Worm (Caenorhabditis elegans) whole organism, dauer: ENCODE data around the gene cth-2.

ENCODE experiments used
- unc-62 ChIP-seq: sonication (generic microtip); optimal IDR thresholded peaks from 2 replicates; lab custom pipeline; 2017; ENCODE audit warnings: missing biosample characterization, missing genetic modification reagents, missing genetic modification characterization

cth-2 gene

DNA sequence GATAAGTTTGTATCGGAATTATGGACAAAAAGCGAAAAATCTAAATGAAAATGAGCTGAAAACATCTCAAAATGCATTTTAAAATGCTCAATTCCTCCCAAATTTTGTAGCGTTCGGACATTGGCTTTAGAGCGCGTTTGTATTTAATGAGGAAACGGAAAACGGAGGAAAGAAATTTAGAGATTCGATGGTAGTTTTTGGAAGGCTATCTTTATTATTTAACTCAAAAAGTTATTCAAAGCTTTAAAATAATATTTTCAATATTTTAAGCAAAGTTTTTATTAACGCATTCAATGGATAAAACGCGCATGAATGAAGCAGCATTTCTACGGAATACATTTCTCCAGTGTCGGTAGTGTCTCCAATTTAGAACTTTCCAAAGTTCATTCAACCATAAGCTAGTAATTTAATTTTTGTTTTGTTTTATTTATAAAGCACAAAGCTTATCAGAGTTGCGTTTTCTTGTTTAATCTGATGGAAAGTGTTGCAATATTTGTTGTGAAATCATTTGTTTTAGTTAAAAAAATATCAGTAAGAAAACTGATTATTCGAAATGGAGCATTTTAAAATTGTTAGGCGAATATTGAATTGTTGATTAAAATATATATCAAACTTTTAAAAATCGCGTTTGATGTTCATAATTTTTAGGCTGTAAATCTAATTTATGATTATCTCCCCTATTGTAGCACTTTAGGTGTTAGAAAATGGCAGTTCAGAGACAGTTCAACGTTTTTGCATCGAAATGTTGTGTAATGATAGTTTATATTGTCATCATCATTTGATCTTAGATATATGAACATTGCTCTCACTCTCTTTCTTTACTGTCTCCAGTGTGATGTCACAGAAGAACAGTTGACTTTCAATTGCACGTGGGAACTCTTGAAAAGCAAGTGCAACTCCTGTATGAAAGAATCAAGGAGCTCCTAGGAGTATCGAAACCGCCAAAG is 15.1 kb upstream of the cth-2 start:
- TF ChIP-seq unc-62 (GFP tag; lab: Kevin White, UChicago), result no peak

DNA sequence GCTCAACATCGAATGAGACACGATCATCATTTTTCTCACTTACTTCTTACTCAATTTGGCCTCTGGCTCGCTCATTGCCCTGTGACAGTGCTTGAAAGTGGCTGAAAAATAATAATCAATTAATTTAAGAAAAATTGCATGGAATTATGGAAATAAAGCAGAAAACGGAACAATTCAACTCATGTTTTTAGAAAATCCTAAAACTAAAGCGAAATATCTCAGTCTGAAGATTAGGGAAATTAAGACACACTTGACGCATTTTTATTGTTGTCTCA is 14.5 kb upstream of the cth-2 start, which contains the start of gene kars-1:
kars-1 (minus strand) TSS at position 101 of the 275 bp plus-strand sequence.
- TF ChIP-seq unc-62 (GFP tag; lab: Kevin White, UChicago), result no peak

DNA sequence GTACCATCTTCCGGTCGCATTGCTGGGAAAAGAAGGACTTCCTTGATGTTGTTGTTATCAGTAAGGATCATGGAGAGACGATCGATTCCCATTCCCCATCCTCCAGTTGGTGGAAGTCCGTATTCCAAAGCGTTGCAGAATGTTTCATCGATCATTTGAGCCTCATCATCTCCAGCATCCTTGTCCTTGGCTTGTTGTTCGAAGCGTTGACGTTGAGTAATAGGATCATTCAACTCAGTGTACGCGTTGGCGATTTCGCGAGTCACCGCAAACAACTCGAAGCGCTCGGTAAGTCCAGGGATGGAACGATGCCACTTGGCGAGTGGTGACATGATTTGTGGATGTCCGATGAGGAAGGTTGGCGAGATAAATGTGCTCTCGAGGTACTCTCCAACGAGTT is 12.7 kb upstream of the cth-2 start:
- no peak for TF ChIP-seq unc-62 (GFP tag; lab: Kevin White, UChicago)

DNA sequence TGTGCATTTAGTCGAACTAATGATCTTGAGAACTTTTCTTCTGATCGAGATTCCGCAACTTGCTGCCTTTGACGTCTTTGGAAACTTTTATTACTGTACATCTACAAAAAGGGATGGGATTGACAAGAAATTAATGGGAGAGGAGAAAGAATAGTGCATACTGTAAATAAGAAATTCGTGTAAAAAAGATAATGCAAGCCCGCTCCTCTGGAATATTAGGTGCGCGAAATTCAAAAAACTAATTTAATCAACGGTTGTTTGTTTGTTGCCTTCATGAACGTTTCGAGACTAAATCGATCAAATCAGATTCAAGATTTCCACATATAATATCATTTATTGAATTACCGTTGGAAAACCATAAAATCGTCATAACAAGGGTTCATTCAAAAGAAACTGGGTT is 12.1 kb upstream of the cth-2 start, which contains the start of gene him-14:
him-14 (minus strand) TSS at position 101 of the 400 bp plus-strand sequence.
- no peak for TF ChIP-seq unc-62 (GFP tag; lab: Kevin White, UChicago)

DNA sequence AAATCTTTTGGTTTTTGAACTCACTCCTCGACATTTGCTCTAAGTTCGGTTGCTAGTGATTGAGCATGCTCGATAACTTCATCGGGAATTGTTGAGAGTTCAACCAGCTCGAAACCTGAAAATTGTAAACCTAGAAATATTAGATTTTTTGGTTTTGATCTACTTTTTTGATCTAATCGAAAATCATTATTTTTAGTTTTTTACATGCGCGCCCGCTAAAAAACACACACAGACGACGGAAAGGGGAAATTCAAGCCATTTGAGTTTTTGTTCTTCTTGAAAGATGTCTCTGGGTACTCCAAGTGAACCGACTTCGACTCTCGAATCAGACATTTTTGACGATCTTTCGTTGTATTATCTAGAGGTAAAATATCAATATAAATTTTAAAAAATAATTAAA is 7.6 kb upstream of the cth-2 start, which contains the start of gene nos-2:
nos-2 (plus strand) TSS at position 228 of the 400 bp plus-strand sequence.
- no peak for TF ChIP-seq unc-62 (GFP tag; lab: Kevin White, UChicago)

DNA sequence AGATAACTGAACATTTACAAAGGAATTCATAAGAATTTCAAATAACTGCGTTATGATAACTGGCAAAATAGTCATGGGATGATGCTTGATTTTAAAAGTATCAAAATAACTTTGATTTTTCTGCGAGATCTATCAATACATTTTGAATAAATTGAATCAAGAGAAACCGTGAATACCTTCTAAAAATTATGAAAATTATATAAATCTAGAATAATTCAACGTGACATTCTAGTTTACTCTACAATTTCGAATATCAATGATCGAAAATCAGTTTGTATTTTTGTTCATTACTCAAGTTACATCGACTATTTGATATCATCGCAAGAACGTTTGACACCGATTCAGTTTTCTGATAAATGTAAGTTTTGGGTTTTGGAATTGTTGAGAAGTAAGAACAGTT is 4.0 kb upstream of the cth-2 start, which contains the start of gene acs-6:
acs-6 (plus strand) TSS at position 301 of the 400 bp plus-strand sequence.
- no peak for TF ChIP-seq unc-62 (GFP tag; lab: Kevin White, UChicago)

DNA sequence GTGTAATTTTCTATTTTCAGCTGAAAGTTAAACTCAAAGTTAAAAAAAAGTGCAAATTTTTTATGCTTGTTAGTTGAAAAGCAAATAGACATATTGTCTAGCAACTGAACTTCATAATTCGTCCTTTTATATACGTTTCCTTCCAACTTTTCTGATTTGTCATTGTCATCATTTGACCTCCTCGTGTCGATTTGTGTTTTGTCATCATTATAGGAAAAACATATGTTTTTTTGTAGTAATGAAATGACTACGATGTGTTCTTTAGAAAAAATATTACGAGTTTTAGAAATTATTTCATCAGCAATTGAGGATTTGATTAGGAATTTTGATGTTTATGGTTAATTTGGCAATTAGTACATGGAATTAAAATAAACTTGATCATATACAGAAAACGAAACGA is 3.0 kb upstream of the cth-2 start:
- TF ChIP-seq unc-62 (GFP tag; lab: Kevin White, UChicago), result no peak

DNA sequence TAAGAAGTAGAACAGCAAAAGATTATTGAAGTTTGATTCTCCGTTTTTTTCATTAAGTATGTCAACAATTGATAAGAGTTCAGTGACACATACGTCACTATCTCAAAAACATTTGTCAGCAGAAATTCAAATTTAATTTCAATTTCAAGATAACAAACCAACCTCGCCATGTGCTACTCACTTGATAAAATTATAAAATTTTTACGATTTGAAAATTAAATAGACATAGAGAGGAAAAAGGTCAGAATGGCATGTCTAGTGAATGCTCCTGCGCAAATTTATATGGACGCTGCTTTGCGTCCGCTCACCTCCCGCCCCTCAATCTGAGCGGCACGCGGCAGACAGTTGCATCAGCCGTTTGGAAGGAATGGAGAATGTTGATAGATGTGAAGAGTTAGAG is 2.4 kb upstream of the cth-2 start:
- TF ChIP-seq unc-62 (GFP tag; lab: Kevin White, UChicago), result no peak

DNA sequence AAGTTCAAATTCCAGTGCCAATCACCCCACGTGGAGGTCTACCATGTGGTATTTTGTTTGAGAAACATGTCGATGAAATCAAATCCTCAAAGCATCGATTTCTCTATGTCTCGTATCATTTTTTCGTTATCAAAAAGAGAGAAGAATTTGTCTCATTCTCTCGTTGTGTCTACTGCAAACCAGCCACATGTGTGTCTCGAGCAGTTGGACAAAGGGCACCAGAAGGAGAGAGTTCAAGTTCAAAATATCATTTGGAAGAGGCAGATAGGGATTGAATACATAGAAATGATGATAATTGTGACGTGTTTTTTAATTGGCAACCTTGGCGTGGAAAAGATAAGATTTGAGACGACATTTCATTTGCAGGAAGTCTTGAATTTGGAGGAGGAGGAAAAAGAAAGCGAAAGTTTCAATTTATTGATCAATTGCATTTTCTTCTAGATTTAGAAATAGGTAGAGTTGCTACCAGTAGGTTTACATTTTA is 1.6 kb upstream of the cth-2 start:
- TF ChIP-seq unc-62 (GFP tag; lab: Kevin White, UChicago), result no peak

DNA sequence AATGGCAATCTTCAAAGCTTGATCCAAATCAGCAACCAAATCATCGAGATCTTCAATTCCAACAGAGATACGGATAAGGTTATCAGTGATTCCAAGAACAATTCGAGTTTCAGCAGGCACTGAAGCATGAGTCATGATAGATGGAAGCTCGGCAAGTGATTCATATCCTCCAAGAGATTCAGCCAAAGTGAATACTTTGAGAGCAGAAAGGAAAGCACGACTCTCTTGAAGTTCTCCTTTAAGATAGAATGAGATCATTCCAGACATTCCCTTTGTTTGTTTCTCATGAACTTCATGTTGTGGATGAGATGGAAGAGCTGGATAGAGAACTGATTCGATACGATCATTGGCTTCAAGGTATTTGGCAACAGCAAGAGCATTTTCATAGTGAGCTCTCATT is 1.4 kb downstream of the cth-2 start:
- no peak for TF ChIP-seq unc-62 (GFP tag; lab: Kevin White, UChicago)

DNA sequence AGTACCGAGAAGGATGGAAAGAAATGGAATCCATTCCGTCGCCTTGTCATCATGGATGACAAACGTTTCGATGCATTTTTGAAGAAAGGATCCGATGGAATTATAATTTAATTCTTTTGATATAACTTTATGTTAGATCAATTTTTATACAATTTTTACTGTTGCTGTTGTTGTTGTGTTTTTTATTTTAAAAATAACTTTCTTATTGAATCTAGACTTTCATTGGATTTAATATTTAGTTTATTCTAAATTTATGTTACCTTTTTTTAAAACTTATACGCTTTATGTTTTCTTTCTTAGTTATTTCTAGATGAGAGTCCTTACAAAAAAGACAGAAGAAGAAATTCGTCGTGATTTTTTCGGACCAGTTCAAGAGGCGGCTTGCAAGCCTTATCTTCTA is 2.8 kb downstream of the cth-2 start, which contains the start of gene ZK1127.3:
ZK1127.3 (plus strand) TSS at position 301 of the 400 bp plus-strand sequence.
- no peak for TF ChIP-seq unc-62 (GFP tag; lab: Kevin White, UChicago)

DNA sequence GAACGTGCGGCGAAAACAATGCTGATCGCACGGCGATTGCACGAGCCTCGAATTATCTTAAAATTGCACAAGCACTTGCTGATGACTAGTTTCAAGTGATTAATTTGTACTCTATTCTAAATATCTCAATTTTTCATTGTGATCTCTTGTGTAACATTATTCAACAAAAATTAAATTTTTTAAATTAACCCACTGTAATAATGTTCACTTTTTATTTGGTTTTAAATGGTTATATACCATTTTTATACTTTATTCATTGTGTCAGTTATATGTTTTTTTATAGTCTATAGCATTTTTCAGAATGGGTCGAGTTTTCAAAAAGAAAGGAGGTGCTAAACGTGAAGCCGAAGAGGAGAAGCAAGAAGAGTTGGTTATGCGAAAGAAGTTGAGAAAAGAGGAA is 4.1 kb downstream of the cth-2 start, which contains the start of gene ZK1127.4:
ZK1127.4 (plus strand) TSS at position 301 of the 400 bp plus-strand sequence.
- TF ChIP-seq unc-62 (GFP tag; lab: Kevin White, UChicago), result no peak

DNA sequence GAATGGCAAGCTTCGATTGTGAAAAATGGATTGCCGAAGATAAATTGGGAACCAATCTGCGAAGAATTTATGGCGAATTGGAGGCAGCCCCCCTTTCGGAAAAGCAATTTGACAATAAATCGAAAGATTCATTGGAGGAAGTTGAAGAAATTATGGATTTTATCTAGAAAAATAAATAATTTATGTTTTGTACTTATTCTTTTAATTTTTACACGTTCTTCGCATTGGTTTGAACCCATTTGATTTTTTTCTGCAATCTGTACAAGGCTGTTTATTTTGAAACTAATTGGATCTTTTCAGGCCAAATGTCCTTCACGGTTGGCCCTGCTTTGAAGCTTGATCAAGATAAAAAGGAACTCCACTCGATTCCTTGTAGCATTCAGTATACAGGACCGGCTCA is 4.8 kb downstream of the cth-2 start, which contains the start of gene ZK1127.13:
ZK1127.13 (plus strand) TSS at position 301 of the 400 bp plus-strand sequence.
- TF ChIP-seq unc-62 (GFP tag; lab: Kevin White, UChicago), result no peak

DNA sequence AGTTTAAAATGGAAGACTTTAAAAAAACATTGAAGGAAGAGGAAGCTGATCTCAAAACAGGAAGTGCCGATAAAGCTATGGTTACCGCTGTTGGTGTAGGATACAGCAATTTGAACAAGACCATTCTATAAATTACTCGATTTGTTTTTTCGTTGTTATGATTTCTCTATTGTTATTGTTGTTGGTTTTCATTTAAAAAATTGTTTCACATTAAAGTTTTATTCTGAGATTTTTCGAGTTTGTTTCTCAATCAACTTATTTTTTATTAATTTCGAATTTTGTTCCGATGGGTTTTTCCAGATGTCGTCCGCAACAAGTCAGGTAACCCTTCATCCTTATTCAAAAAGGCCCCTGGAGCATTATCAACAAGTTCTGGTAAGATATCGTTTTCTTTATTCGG is 6.0 kb downstream of the cth-2 start, which contains the start of gene ZK1127.12:
ZK1127.12 (plus strand) TSS at position 301 of the 400 bp plus-strand sequence.
- no peak for TF ChIP-seq unc-62 (GFP tag; lab: Kevin White, UChicago)

DNA sequence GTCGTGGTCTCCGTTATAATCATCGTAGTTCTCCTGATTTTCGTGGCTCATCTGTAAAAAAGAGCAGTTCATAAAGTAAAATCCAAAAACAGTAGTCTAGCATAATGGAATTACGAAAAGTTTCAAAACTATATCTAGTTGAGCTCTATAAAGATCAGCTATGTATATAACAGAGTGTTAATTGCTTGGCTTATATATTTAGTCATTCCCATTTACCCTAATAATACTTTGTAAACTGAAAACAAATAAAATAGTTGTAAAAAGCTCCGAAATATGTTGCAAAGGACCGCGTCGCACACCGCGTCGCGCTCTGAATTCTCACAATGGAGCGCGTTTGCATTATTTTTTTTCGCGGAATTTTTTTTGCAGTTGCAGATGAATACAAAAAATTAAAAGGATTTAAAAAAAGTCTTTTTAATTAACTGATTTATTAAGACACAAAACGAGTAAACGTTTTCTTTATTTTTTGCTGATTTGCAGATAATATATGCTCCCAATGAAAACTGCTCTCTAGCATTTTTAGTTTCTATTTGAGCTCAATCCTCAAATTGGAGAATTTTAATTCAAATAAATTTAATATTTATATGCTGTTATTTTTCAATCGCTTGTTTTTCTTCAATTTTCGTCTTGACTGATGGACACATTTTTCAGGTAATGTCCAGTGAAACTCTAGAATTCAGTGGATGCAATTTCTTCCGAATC is 7.6 kb downstream of the cth-2 start, which contains the start of the genes tcer-1 and ZK1127.5:
tcer-1 (minus strand) TSS at position 51 of the 702 bp plus-strand sequence.
ZK1127.5 (plus strand) TSS at position 652 of the 702 bp plus-strand sequence.
- no peak for TF ChIP-seq unc-62 (GFP tag; lab: Kevin White, UChicago)
